Worm (Caenorhabditis elegans): ENCODE data around the gene pnc-2.
A peak's percentile ranks its signal among the peaks of the same experiment; 100 is the strongest.

The pnc-2 gene

ce11 chrIV:14932640-14933039 is 23.2 kb upstream of the pnc-2 start, which contains the start of gene Y57G11C.1131:
Gene Y57G11C.1131 (plus strand): TSS chrIV:14932972.
- no peak for TF ChIP-seq che-1 (tag; optimal IDR thresholded peaks at IDR 0.05)
- no peak for TF ChIP-seq ceh-9 (tag; optimal IDR thresholded peaks at IDR 0.05)
- peak; percentile 28 for TF ChIP-seq elt-2 (tag; optimal IDR thresholded peaks at IDR 0.05)
- TF ChIP-seq nhr-11 (tag; optimal IDR thresholded peaks at IDR 0.05): no peak

DNA sequence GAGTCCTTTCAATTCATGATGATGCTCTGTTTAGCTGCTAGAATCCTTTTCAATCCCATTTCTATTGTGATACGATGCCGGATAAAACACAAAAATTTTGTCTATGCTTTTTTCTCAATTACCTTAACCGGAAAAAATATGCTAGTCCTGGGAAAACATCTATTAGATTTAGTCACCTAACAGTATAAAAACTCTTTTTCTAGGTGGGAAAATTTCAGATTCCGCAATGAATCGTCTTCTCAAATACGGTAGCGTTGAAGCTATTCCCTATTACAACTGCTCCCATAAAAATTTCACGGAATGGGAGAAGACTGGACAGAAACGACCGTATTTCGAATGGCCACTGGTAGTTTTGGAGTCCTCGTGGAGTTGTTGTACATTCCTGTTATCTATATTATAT is 19.9 kb upstream of the pnc-2 start, which contains the start of gene Y57G11C.28:
Gene Y57G11C.28, plus strand, starts transcription at position 301 of the 400 bp plus-strand sequence.
- TF ChIP-seq sdc-2 (tag; optimal IDR thresholded peaks at IDR 0.05) (no peak), hlh-13 (GFP tag; optimal IDR thresholded peaks at IDR 0.05) (no peak)

DNA sequence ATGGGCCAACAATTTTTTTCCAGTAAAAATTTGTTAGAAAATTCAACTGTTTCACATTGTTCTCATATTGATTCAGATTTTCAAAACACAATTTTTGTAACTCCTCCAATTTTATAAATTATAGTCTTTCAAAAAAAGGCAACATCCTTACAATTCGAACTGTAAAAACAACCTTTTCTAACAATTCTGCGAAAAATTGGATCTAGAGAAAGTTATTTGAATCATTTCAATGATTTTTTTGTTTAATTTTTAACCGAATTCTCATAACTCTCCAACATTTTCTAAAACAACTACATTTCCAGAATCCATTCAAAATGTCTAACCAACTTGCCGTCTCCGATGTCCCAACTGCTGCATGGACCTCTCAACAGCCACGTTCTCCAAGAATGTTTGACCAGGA is 9.8 kb upstream of the pnc-2 start, which contains the start of gene ccch-5:
Gene ccch-5, plus strand, starts transcription at position 301 of the 400 bp plus-strand sequence.
- TF ChIP-seq K02D7.2 (tag; optimal IDR thresholded peaks at IDR 0.05): no peak
- TF ChIP-seq hlh-6 (tag; optimal IDR thresholded peaks at IDR 0.05): no peak
- no peak for TF ChIP-seq fkh-6 (tag; optimal IDR thresholded peaks at IDR 0.05)
- TF ChIP-seq ceh-18 (tag; optimal IDR thresholded peaks at IDR 0.05): no peak
- TF ChIP-seq unc-55 (GFP tag; optimal IDR thresholded peaks at IDR 0.05): no peak
- TF ChIP-seq T23F11.4 (GFP tag; optimal IDR thresholded peaks at IDR 0.05): no peak
- no peak for TF ChIP-seq pha-2 (tag; optimal IDR thresholded peaks at IDR 0.05)
- TF ChIP-seq che-1 (tag; optimal IDR thresholded peaks at IDR 0.05): no peak
- no peak for TF ChIP-seq ztf-16 (tag; optimal IDR thresholded peaks at IDR 0.05)
- TF ChIP-seq sox-2 (GFP tag; IDR thresholded peaks at IDR 0.05): no peak

- TF ChIP-seq K02D7.2 (tag; optimal IDR thresholded peaks at IDR 0.05): no peak
- TF ChIP-seq ceh-18 (tag; optimal IDR thresholded peaks at IDR 0.05): no peak
- no peak for TF ChIP-seq lin-11 (tag; optimal IDR thresholded peaks at IDR 0.05)
- no peak for TF ChIP-seq ceh-48 (tag; optimal IDR thresholded peaks at IDR 0.05)
- TF ChIP-seq ceh-2 (tag; optimal IDR thresholded peaks at IDR 0.05): no peak
- TF ChIP-seq unc-55 (GFP tag; optimal IDR thresholded peaks at IDR 0.05): no peak
- TF ChIP-seq elt-2 (tag; optimal IDR thresholded peaks at IDR 0.05): no peak
- no peak for TF ChIP-seq dve-1 (tag; optimal IDR thresholded peaks at IDR 0.05)
- TF ChIP-seq dmd-4 (tag; optimal IDR thresholded peaks at IDR 0.05; ENCODE audit: borderline replicate concordance): no peak
- no peak for TF ChIP-seq K09A11.1 (tag; optimal IDR thresholded peaks at IDR 0.05; ENCODE audit: insufficient read depth)
- TF ChIP-seq npax-4 (tag; optimal IDR thresholded peaks at IDR 0.05): no peak
Measured at ce11 chrIV:14903188-14903587, 6.3 kb downstream of the pnc-2 start.

DNA sequence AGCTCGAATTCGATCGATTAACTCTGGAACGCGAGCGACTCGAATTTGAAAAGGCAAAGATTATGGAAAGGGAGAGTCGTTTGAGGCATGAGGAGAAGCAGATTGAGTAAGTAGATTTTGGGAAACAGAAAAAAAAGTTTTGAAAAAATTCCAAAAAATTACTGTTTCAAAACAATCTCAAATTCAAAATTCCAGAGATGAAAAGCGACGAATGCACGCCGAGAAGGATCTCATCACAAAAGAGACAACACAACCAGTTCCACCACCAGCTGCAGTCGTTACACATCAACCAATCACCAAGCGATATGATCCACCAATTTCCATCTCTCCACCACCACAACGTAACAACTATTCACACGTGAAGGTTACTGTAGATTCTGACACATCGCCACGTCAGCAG is 15.2 kb downstream of the pnc-2 start:
- no peak for TF ChIP-seq C38D4.7 (GFP tag; optimal IDR thresholded peaks at IDR 0.05)
- no peak for TF ChIP-seq sdc-2 (tag; optimal IDR thresholded peaks at IDR 0.05)
- TF ChIP-seq ceh-48 (tag; optimal IDR thresholded peaks at IDR 0.05): no peak
- TF ChIP-seq C08G9.2 (tag; optimal IDR thresholded peaks at IDR 0.05): no peak
- TF ChIP-seq tbx-7 (tag; optimal IDR thresholded peaks at IDR 0.05): no peak
- TF ChIP-seq unc-3 (GFP tag; conservative IDR thresholded peaks at IDR 0.05): no peak
- TF ChIP-seq unc-3 (tag; optimal IDR thresholded peaks at IDR 0.05): no peak
- no peak for TF ChIP-seq mec-3 (tag; optimal IDR thresholded peaks at IDR 0.05; ENCODE audit: borderline replicate concordance)
- no peak for TF ChIP-seq tbx-2 (tag; optimal IDR thresholded peaks at IDR 0.05)
- TF ChIP-seq dmd-4 (tag; optimal IDR thresholded peaks at IDR 0.05; ENCODE audit: borderline replicate concordance): no peak

DNA sequence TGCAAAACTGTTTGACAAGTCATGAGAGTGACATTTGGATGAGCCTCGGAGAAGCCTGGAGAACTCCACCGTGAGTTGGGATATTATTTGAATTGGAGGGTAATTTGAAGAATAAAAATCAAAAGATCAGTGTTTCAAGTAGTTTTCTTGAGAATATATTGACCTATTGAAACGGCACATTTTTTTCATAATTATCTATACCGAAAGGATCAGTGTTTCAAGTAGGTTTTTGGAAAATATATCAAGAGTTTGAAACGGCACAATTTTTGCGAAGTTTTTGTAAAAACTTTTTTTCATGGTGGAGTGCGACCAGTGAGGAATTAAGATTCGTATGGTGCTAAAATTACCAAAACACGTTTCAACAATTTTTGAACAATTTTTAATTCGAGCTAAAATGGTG is 17.5 kb downstream of the pnc-2 start:
- no peak for TF ChIP-seq npax-4 (tag; optimal IDR thresholded peaks at IDR 0.05)
- TF ChIP-seq ttx-3 (tag; optimal IDR thresholded peaks at IDR 0.05): no peak
- TF ChIP-seq K02D7.2 (tag; optimal IDR thresholded peaks at IDR 0.05): no peak
- TF ChIP-seq ets-4 (tag; optimal IDR thresholded peaks at IDR 0.05): no peak
- no peak for TF ChIP-seq ceh-6 (GFP tag; optimal IDR thresholded peaks at IDR 0.05)
- no peak for TF ChIP-seq unc-55 (GFP tag; optimal IDR thresholded peaks at IDR 0.05)
- TF ChIP-seq ama-1 (optimal IDR thresholded peaks at IDR 0.05): no peak
- TF ChIP-seq fkh-10 (GFP tag; optimal IDR thresholded peaks at IDR 0.05): no peak
- no peak for TF ChIP-seq unc-42 (tag; optimal IDR thresholded peaks at IDR 0.05)
- TF ChIP-seq ref-2 (tag; optimal IDR thresholded peaks at IDR 0.05): no peak
- TF ChIP-seq hlh-30 (tag; optimal IDR thresholded peaks at IDR 0.05; ENCODE audit: insufficient read depth): no peak
- no peak for TF ChIP-seq pax-1 (tag; optimal IDR thresholded peaks at IDR 0.05)
- TF ChIP-seq pha-2 (tag; optimal IDR thresholded peaks at IDR 0.05): no peak
- no peak for TF ChIP-seq dve-1 (tag; optimal IDR thresholded peaks at IDR 0.05)
- TF ChIP-seq nhr-11 (tag; optimal IDR thresholded peaks at IDR 0.05): no peak
- TF ChIP-seq fkh-6 (tag; optimal IDR thresholded peaks at IDR 0.05): no peak
- TF ChIP-seq ceh-45 (GFP tag; IDR thresholded peaks at IDR 0.05): no peak
- TF ChIP-seq ceh-14 (tag; optimal IDR thresholded peaks at IDR 0.05): no peak
